Fruit fly (Drosophila melanogaster) whole organism, adult: Measurements from ENCODE around the gene Sfp70A4.

Experiments used
- CG12768 ChIP-seq: fragments of 200-800 bp; sonication (Bioruptor generic); optimal IDR thresholded peaks from 2 replicates; lab custom pipeline; 2017; ENCODE audit warnings: missing biosample characterization, missing genetic modification characterization, mild to moderate bottlenecking, moderate library complexity, missing genetic modification reagents
- CG1620 ChIP-seq: fragments of 200-800 bp; sonication (Bioruptor generic); optimal IDR thresholded peaks from 2 replicates; lab custom pipeline; 2016; ENCODE audit warnings: missing biosample characterization, missing genetic modification characterization
- CG5204 ChIP-seq: fragments of 200-800 bp; sonication (Bioruptor generic); optimal IDR thresholded peaks from 2 replicates; lab custom pipeline; 2016; ENCODE audit warnings: missing biosample characterization, missing genetic modification characterization
- CG7101 ChIP-seq: fragments of 200-800 bp; sonication (Bioruptor generic); optimal IDR thresholded peaks from 2 replicates; lab custom pipeline; 2018; ENCODE audit warnings: missing biosample characterization, mild to moderate bottlenecking, missing genetic modification characterization, moderate library complexity
- Mnt ChIP-seq: fragments of 200-800 bp; sonication (Bioruptor generic); optimal IDR thresholded peaks from 2 replicates; lab custom pipeline; 2016; ENCODE audit warnings: missing biosample characterization, mild to moderate bottlenecking, missing genetic modification characterization
- bab1 ChIP-seq: fragments of 200-800 bp; sonication (Bioruptor generic); optimal IDR thresholded peaks from 3 replicates; lab custom pipeline; 2019; ENCODE audit warnings: missing biosample characterization, mild to moderate bottlenecking, missing genetic modification characterization, moderate library complexity
- cnc ChIP-seq, 2 experiments: fragments of >200 bp; optimal IDR thresholded peaks; 2 replicates each; lab custom pipeline; 2017
- kay ChIP-seq: fragments of 200-800 bp; sonication (Bioruptor generic); peaks from one replicate; lab custom pipeline; 2016; ENCODE audit warnings: missing biosample characterization, missing genetic modification characterization, borderline replicate concordance
- ovo ChIP-seq: fragments of 200-800 bp; sonication (Bioruptor generic); optimal IDR thresholded peaks from 2 replicates; lab custom pipeline; 2016; ENCODE audit warnings: missing biosample characterization, missing genetic modification characterization
- tj ChIP-seq: fragments of 200-800 bp; sonication (Bioruptor generic); optimal IDR thresholded peaks from 3 replicates; lab custom pipeline; 2017; ENCODE audit warnings: missing biosample characterization, mild to moderate bottlenecking, missing genetic modification characterization, moderate library complexity

DNA sequence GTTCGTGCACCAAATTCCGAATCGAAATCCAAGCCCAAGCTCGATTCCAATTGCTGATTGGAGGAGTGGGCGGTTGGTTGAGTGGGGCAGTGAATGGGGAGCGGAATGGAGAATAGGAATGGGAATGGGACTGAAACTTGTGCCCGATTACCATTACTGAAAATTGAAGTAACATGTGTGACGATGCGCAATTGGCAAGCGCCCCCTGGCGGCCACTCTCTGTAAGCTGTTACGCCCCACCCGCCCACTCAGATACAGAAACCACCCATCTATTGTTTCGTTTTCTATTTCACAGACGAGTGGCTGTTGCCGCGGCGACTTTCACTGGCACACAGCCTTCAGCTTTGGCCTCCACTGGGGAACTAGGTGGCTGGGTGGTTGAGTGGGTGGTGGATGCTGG lies 25.4 kb downstream of the Sfp70A4 start:
- no peak for TF ChIP-seq CG7101 (tag; lab: Kevin White, UChicago)
- TF ChIP-seq cnc (optimal IDR thresholded peaks at IDR 0.05; lab: Kevin White, UChicago) = no peak
- TF ChIP-seq bab1 (GFP tag; lab: Kevin White, UChicago) = no peak
- TF ChIP-seq CG5204 (GFP tag; lab: Kevin White, UChicago) = no peak
- no peak for TF ChIP-seq kay (GFP tag; lab: Kevin White, UChicago)
- no peak for TF ChIP-seq CG12768 (GFP tag; lab: Kevin White, UChicago)
- TF ChIP-seq Mnt = no peak
- TF ChIP-seq CG1620 (GFP tag; lab: Kevin White, UChicago) = no peak
- no peak for TF ChIP-seq ovo
- no peak for TF ChIP-seq tj (GFP tag; lab: Kevin White, UChicago)
